Fruit fly (Drosophila melanogaster) whole organism, embryonic: ENCODE data around the gene CG42540.

Experiments
- Abd-B ChIP-seq: fragments of 200-800 bp; sonication (Bioruptor generic); optimal IDR thresholded peaks from 2 replicates; lab custom pipeline; 2018; ENCODE audit warnings: missing biosample characterization, mild to moderate bottlenecking, missing genetic modification characterization, moderate library complexity
- Atf-2 ChIP-seq: fragments of 200-800 bp; sonication (Bioruptor generic); optimal IDR thresholded peaks from 2 replicates; lab custom pipeline; 2016; ENCODE audit warnings: missing biosample characterization, missing genetic modification characterization
- Bdp1 ChIP-seq: fragments of 200-800 bp; sonication (Bioruptor generic); optimal IDR thresholded peaks from 3 replicates; lab custom pipeline; 2016; ENCODE audit warnings: missing biosample characterization, missing genetic modification characterization
- CG10267 ChIP-seq: fragments of 200-800 bp; sonication (Bioruptor generic); optimal IDR thresholded peaks from 2 replicates; lab custom pipeline; 2018; ENCODE audit warnings: missing biosample characterization, mild to moderate bottlenecking, missing genetic modification characterization, moderate library complexity
- CG10366 ChIP-seq: fragments of 200-800 bp; sonication (Bioruptor generic); IDR thresholded peaks from 2 replicates; pipeline ENCODE4 v1.3.6; 2022; ENCODE audit warnings: missing biosample characterization, missing genetic modification characterization
- CG1233 ChIP-seq: fragments of 200-800 bp; sonication (Bioruptor generic); optimal IDR thresholded peaks from 4 replicates; lab custom pipeline; 2018; ENCODE audit warnings: missing biosample characterization, mild to moderate bottlenecking, missing genetic modification characterization
- CG13287 ChIP-seq: fragments of 200-800 bp; sonication (Bioruptor generic); IDR thresholded peaks from 2 replicates; pipeline ENCODE4 v1.3.6; 2022; ENCODE audit warnings: missing biosample characterization, missing genetic modification characterization; ENCODE audit not compliant: partially characterized antibody
- CG13296 ChIP-seq: fragments of 200-800 bp; sonication (Bioruptor generic); optimal IDR thresholded peaks from 3 replicates; lab custom pipeline; 2018; ENCODE audit warnings: missing biosample characterization, mild to moderate bottlenecking, missing genetic modification characterization
- CG15269 ChIP-seq: fragments of 200-800 bp; sonication (Bioruptor generic); optimal IDR thresholded peaks from 2 replicates; lab custom pipeline; 2018; ENCODE audit warnings: missing biosample characterization, mild to moderate bottlenecking, missing genetic modification characterization, moderate library complexity
- CG2129 ChIP-seq: fragments of 200-800 bp; sonication (Bioruptor generic); IDR thresholded peaks from 2 replicates; pipeline ENCODE4 v1.3.6; 2022; ENCODE audit warnings: missing biosample characterization, missing genetic modification characterization; ENCODE audit not compliant: partially characterized antibody
- CG30020 ChIP-seq: fragments of 200-800 bp; optimal IDR thresholded peaks from 2 replicates; lab custom pipeline; 2019; ENCODE audit warnings: missing biosample characterization, mild to moderate bottlenecking, missing genetic modification characterization, moderate library complexity
- CG3407 ChIP-seq: fragments of 200-800 bp; sonication (Bioruptor generic); optimal IDR thresholded peaks from 2 replicates; lab custom pipeline; 2018; ENCODE audit warnings: missing biosample characterization, mild to moderate bottlenecking, missing genetic modification characterization
- CG34224 ChIP-seq: fragments of 200-800 bp; sonication (Bioruptor generic); IDR thresholded peaks from 3 replicates; pipeline ENCODE4 v1.3.6; 2022; ENCODE audit warnings: missing biosample characterization, missing genetic modification characterization; ENCODE audit not compliant: partially characterized antibody
- CG34422 ChIP-seq: fragments of 200-800 bp; sonication (Bioruptor generic); IDR thresholded peaks from 3 replicates; pipeline ENCODE4 v1.3.6; 2022; ENCODE audit warnings: missing biosample characterization, missing genetic modification characterization
- CG3847 ChIP-seq: fragments of 200-800 bp; sonication (Bioruptor generic); IDR thresholded peaks from 2 replicates; pipeline ENCODE4 v1.3.6; 2022; ENCODE audit warnings: missing biosample characterization, missing genetic modification characterization
- CG4360 ChIP-seq: fragments of 200-800 bp; sonication (Bioruptor generic); IDR thresholded peaks from 2 replicates; pipeline ENCODE4 v1.3.6; 2022; ENCODE audit warnings: missing biosample characterization, missing genetic modification characterization
- CG43689 ChIP-seq: fragments of 200-800 bp; sonication (Bioruptor generic); IDR thresholded peaks from 2 replicates; pipeline ENCODE4 v1.3.6; 2022; ENCODE audit warnings: missing biosample characterization, missing genetic modification characterization
- CG4617 ChIP-seq: fragments of 200-800 bp; sonication (Bioruptor generic); optimal IDR thresholded peaks from 3 replicates; lab custom pipeline; 2016; ENCODE audit warnings: missing biosample characterization, missing genetic modification characterization, borderline replicate concordance
- CG4707 ChIP-seq: fragments of 200-800 bp; sonication (Bioruptor generic); optimal IDR thresholded peaks from 2 replicates; lab custom pipeline; 2018; ENCODE audit warnings: missing biosample characterization, mild to moderate bottlenecking, missing genetic modification characterization, moderate library complexity
- CG6791 ChIP-seq: fragments of 200-800 bp; sonication (Bioruptor generic); IDR thresholded peaks from 3 replicates; pipeline ENCODE4 v1.3.6; 2022; ENCODE audit warnings: missing biosample characterization, missing genetic modification characterization; ENCODE audit not compliant: partially characterized antibody
- CG7745 ChIP-seq: fragments of 200-800 bp; sonication (Bioruptor generic); optimal IDR thresholded peaks from 2 replicates; lab custom pipeline; 2018; ENCODE audit warnings: missing biosample characterization, mild to moderate bottlenecking, missing genetic modification characterization, moderate library complexity
- CkIIα-i1 ChIP-seq: fragments of 200-800 bp; sonication (Bioruptor generic); IDR thresholded peaks from 2 replicates; pipeline ENCODE4 v1.3.6; 2022; ENCODE audit warnings: missing biosample characterization, missing genetic modification characterization
- CoRest ChIP-seq: fragments of 200-800 bp; sonication (Bioruptor generic); optimal IDR thresholded peaks from 3 replicates; lab custom pipeline; 2018; ENCODE audit warnings: missing biosample characterization, mild to moderate bottlenecking, missing genetic modification characterization, moderate library complexity
- D19A ChIP-seq: fragments of 200-800 bp; optimal IDR thresholded peaks from 3 replicates; lab custom pipeline; 2019; ENCODE audit warnings: missing biosample characterization, mild to moderate bottlenecking, missing genetic modification characterization, moderate library complexity
- Dp ChIP-seq: fragments of 200-800 bp; sonication (Bioruptor generic); optimal IDR thresholded peaks from 2 replicates; lab custom pipeline; 2018; ENCODE audit warnings: missing biosample characterization, mild to moderate bottlenecking, missing genetic modification characterization, moderate library complexity
- Dref ChIP-seq: fragments of 200-800 bp; sonication (Bioruptor generic); IDR thresholded peaks from 2 replicates; pipeline ENCODE4 v1.3.6; 2022; ENCODE audit warnings: missing biosample characterization, missing genetic modification characterization
- Eip74EF ChIP-seq, 2 experiments: fragments of 200-800 bp in 1 of 2; fragments of >200 bp in 1 of 2; sonication (Bioruptor generic) in 1 of 2; optimal IDR thresholded peaks; 2 replicates each; lab custom pipeline; 2017 to 2019; ENCODE audit warnings: missing biosample characterization in 2 of 2, missing genetic modification characterization in 2 of 2, mild to moderate bottlenecking in 1 of 2, moderate library complexity in 1 of 2
- Hand ChIP-seq: fragments of 200-800 bp; sonication (Bioruptor generic); optimal IDR thresholded peaks from 2 replicates; lab custom pipeline; 2017; ENCODE audit warnings: mild to moderate bottlenecking, missing biosample characterization, missing genetic modification reagents, missing genetic modification characterization
- MBD-R2 ChIP-seq: fragments of 200-800 bp; sonication (Bioruptor generic); IDR thresholded peaks from 2 replicates; pipeline ENCODE4 v1.3.6; 2022; ENCODE audit warnings: missing biosample characterization, missing genetic modification characterization
- Poxn ChIP-seq: fragments of 200-800 bp; sonication (Bioruptor generic); IDR thresholded peaks from 2 replicates; pipeline ENCODE4 v1.3.6; 2022; ENCODE audit warnings: missing biosample characterization, missing genetic modification characterization
- Ravus ChIP-seq: fragments of 200-800 bp; sonication (Bioruptor generic); IDR thresholded peaks from 2 replicates; pipeline ENCODE4 v1.3.6; 2022; ENCODE audit warnings: missing biosample characterization, missing genetic modification characterization
- Side ChIP-seq: fragments of 200-800 bp; sonication (Bioruptor generic); optimal IDR thresholded peaks from 2 replicates; lab custom pipeline; 2016; ENCODE audit warnings: missing biosample characterization, missing genetic modification characterization
- TFAM ChIP-seq: fragments of 200-800 bp; sonication (Bioruptor generic); optimal IDR thresholded peaks from 2 replicates; lab custom pipeline; 2017; ENCODE audit warnings: missing biosample characterization, missing genetic modification characterization, inconsistent platforms
- Usf ChIP-seq: fragments of 200-800 bp; sonication (Bioruptor generic); optimal IDR thresholded peaks from 2 replicates; lab custom pipeline; 2017; ENCODE audit warnings: missing genotype, missing biosample characterization, missing genetic modification characterization
- ci ChIP-seq: fragments of 200-800 bp; sonication (Bioruptor generic); IDR thresholded peaks from 3 replicates; pipeline ENCODE4 v1.3.6; 2022; ENCODE audit warnings: missing biosample characterization, missing genetic modification characterization
- da ChIP-seq: fragments of 200-800 bp; sonication (Bioruptor generic); optimal IDR thresholded peaks from 2 replicates; lab custom pipeline; 2016; ENCODE audit warnings: missing biosample characterization, missing genetic modification characterization
- eve ChIP-seq, 2 experiments: fragments of >200 bp; optimal IDR thresholded peaks; 2 replicates each; lab custom pipeline; 2017; ENCODE audit warnings: missing biosample characterization in 2 of 2, missing genetic modification characterization in 2 of 2
- ind ChIP-seq: fragments of 200-800 bp; sonication (Bioruptor generic); optimal IDR thresholded peaks from 3 replicates; lab custom pipeline; 2016; ENCODE audit warnings: missing biosample characterization, missing genetic modification characterization
- jing ChIP-seq: fragments of 200-800 bp; sonication (Bioruptor generic); optimal IDR thresholded peaks from 2 replicates; lab custom pipeline; 2018; ENCODE audit warnings: missing biosample characterization, mild to moderate bottlenecking, missing genetic modification characterization
- klu ChIP-seq: fragments of 200-800 bp; sonication (Bioruptor generic); IDR thresholded peaks from 2 replicates; pipeline ENCODE4 v1.3.6; 2022; ENCODE audit warnings: missing biosample characterization, missing genetic modification characterization
- lbe ChIP-seq: fragments of 200-800 bp; sonication (Bioruptor generic); optimal IDR thresholded peaks from 2 replicates; lab custom pipeline; 2016; ENCODE audit warnings: missing biosample characterization, mild to moderate bottlenecking, missing genetic modification characterization
- p53 ChIP-seq: fragments of 200-800 bp; sonication (Bioruptor generic); optimal IDR thresholded peaks from 2 replicates; lab custom pipeline; 2016; ENCODE audit warnings: missing biosample characterization, missing genetic modification characterization
- pum ChIP-seq: fragments of 200-800 bp; sonication (Bioruptor generic); optimal IDR thresholded peaks from 2 replicates; lab custom pipeline; 2016; ENCODE audit warnings: missing biosample characterization, missing genetic modification characterization
- repo ChIP-seq: fragments of 200-800 bp; sonication (Bioruptor generic); optimal IDR thresholded peaks from 2 replicates; lab custom pipeline; 2016; ENCODE audit warnings: missing biosample characterization, missing genetic modification characterization
- sc ChIP-seq, 3 experiments: fragments of >200 bp in 2 of 3; fragments of 200-800 bp in 1 of 3; sonication (Bioruptor generic) in 1 of 3; optimal IDR thresholded peaks; 2 replicates in 2 of 3; 3 replicates in 1 of 3; lab custom pipeline; 2017; ENCODE audit warnings: mild to moderate bottlenecking in 1 of 3, missing biosample characterization in 1 of 3, missing genetic modification characterization in 1 of 3, missing genetic modification reagents in 1 of 3
- sim ChIP-seq: fragments of 200-800 bp; sonication (Bioruptor generic); IDR thresholded peaks from 2 replicates; pipeline ENCODE4 v1.3.6; 2022; ENCODE audit warnings: missing biosample characterization, missing genetic modification characterization
- slbo ChIP-seq: fragments of 200-800 bp; sonication (Bioruptor generic); IDR thresholded peaks from 2 replicates; pipeline ENCODE4 v1.3.6; 2022; ENCODE audit warnings: missing biosample characterization, missing genetic modification characterization
- tap ChIP-seq: fragments of 200-800 bp; optimal IDR thresholded peaks from 3 replicates; lab custom pipeline; 2019; ENCODE audit warnings: missing biosample characterization, mild to moderate bottlenecking, missing genetic modification characterization, moderate library complexity
- tin ChIP-seq: fragments of 200-800 bp; sonication (Bioruptor generic); optimal IDR thresholded peaks from 3 replicates; lab custom pipeline; 2016; ENCODE audit warnings: missing biosample characterization, missing genetic modification characterization
- wor ChIP-seq: fragments of 200-800 bp; sonication (Bioruptor generic); IDR thresholded peaks from 2 replicates; pipeline ENCODE4 v1.3.6; 2022; ENCODE audit warnings: missing biosample characterization, missing genetic modification characterization

CG42540 gene

dm6 chr3L:4613083-4613482 lies 57.2 kb downstream of the CG42540 start (continued):
- TF ChIP-seq jing (peak; percentile 84), CkIIα-i1 (GFP tag; lab: Robert Waterston, UW) (peak; percentile 63; the same call in 1 of the 2 replicates), CG13287 (GFP tag; lab: Robert Waterston, UW) (no peak), repo (GFP tag; lab: Kevin White, UChicago) (peak; percentile 89), CG6791 (no peak), Dp (GFP tag; lab: Kevin White, UChicago) (no peak), D19A (peak; percentile 93), CG3407 (GFP tag; lab: Kevin White, UChicago) (peak; percentile 88), CG30020 (tag; lab: Kevin White, UChicago) (peak; percentile 66), CG4360 (GFP tag; lab: Robert Waterston, UW) (peak; percentile 66), TFAM (peak; percentile 84), klu (GFP tag; lab: Robert Waterston, UW) (peak; percentile 84), Hand (peak; percentile 72), Atf-2 (GFP tag; lab: Kevin White, UChicago) (peak; percentile 78), eve (GFP tag; optimal IDR thresholded peaks at IDR 0.05; lab: Kevin White, UChicago) (peak in 1 of 2 experiments; percentile 94), Usf (GFP tag; lab: Kevin White, UChicago) (peak; percentile 65), Side (GFP tag; lab: Kevin White, UChicago) (peak; percentile 89), p53 (GFP tag; lab: Kevin White, UChicago) (peak; percentile 46), CG13296 (GFP tag; lab: Kevin White, UChicago) (peak; percentile 91), Bdp1 (GFP tag; lab: Kevin White, UChicago) (peak; percentile 67), CG10366 (GFP tag; lab: Robert Waterston, UW) (peak; percentile 91), tin (GFP tag; lab: Kevin White, UChicago) (peak; percentile 93), slbo (GFP tag; lab: Robert Waterston, UW) (peak; percentile 90), Eip74EF (GFP tag; optimal IDR thresholded peaks at IDR 0.05; lab: Kevin White, UChicago) (peak in 1 of 2 experiments; percentile 98), Poxn (0 out of 2 replicates have a peak, but pooled peaks have one; percentile 34), MBD-R2 (GFP tag; lab: Robert Waterston, UW) (peak; percentile 59; the same call in 1 of the 2 replicates), CG43689 (GFP tag; lab: Robert Waterston, UW) (peak; percentile 83), CG7745 (tag; lab: Kevin White, UChicago) (no peak), CG15269 (peak; percentile 95), tap (tag; lab: Kevin White, UChicago) (peak; percentile 96), wor (peak; percentile 85), CG4707 (GFP tag; lab: Kevin White, UChicago) (peak; percentile 82), CG34422 (GFP tag; lab: Robert Waterston, UW) (peak; percentile 96), ci (GFP tag; lab: Robert Waterston, UW) (peak; percentile 94), CG10267 (tag; lab: Kevin White, UChicago) (peak; percentile 90), ind (GFP tag; lab: Kevin White, UChicago) (peak; percentile 93), CG1233 (GFP tag; lab: Kevin White, UChicago) (peak; percentile 95), CoRest (tag; lab: Kevin White, UChicago) (peak; percentile 94), lbe (GFP tag; lab: Kevin White, UChicago) (peak; percentile 82), Abd-B (GFP tag; lab: Kevin White, UChicago) (peak; percentile 91), CG4617 (GFP tag; lab: Kevin White, UChicago) (peak; percentile 66), Ravus (GFP tag; lab: Robert Waterston, UW) (peak; percentile 68), sim (GFP tag; lab: Robert Waterston, UW) (peak; percentile 90), sc (optimal IDR thresholded peaks at IDR 0.05; lab: Kevin White, UChicago) (no peak), sc (GFP tag; optimal IDR thresholded peaks at IDR 0.05; lab: Kevin White, UChicago) (peak; percentile 94), CG2129 (GFP tag; lab: Robert Waterston, UW) (no peak), CG34224 (GFP tag; lab: Robert Waterston, UW) (no peak), pum (GFP tag; lab: Kevin White, UChicago) (peak; percentile 87), Dref (GFP tag; lab: Robert Waterston, UW) (no peak), CG3847 (GFP tag; lab: Robert Waterston, UW) (peak; percentile 86), da (peak; percentile 74)
